Fruit fly (Drosophila melanogaster): ENCODE results near the gene CG12795.
A peak's percentile ranks its signal among the peaks of the same experiment; 100 is the strongest.

The CG12795 gene

dm6 chr2L:3478034-3478880, 26.0 kb downstream of the CG12795 start, which contains the start of gene Thor (continued):
- TF ChIP-seq CG17186 (GFP tag; optimal IDR thresholded peaks at IDR 0.05) (no peak), CG3847 (GFP tag; IDR thresholded peaks at IDR 0.05) (peak; percentile 46; the same call in 1 of the 2 replicates), NC2β (GFP tag; optimal IDR thresholded peaks at IDR 0.05) (peak; percentile 72), sug (tag; optimal IDR thresholded peaks at IDR 0.05) (peak; percentile 77), lbe (GFP tag; optimal IDR thresholded peaks at IDR 0.05) (peak; percentile 75), CG13123 (GFP tag; optimal IDR thresholded peaks at IDR 0.05) (peak; percentile 31), HmgZ (tag; optimal IDR thresholded peaks at IDR 0.05) (peak; percentile 80), Ssrp (tag; optimal IDR thresholded peaks at IDR 0.05) (no peak), cwo (GFP tag; optimal IDR thresholded peaks at IDR 0.05) (peak; percentile 85), Fer2 (tag; optimal IDR thresholded peaks at IDR 0.05) (no peak), CG9215 (GFP tag; IDR thresholded peaks at IDR 0.05) (no peak), Doc2 (GFP tag; IDR thresholded peaks at IDR 0.05) (no peak), CG7928 (GFP tag; optimal IDR thresholded peaks at IDR 0.05) (no peak), CG5245 (GFP tag; optimal IDR thresholded peaks at IDR 0.05) (peak; percentile 39), NK7.1 (GFP tag; optimal IDR thresholded peaks at IDR 0.05) (peak; percentile 6), ab (GFP tag; optimal IDR thresholded peaks at IDR 0.05) (peak; percentile 58), Side (GFP tag; optimal IDR thresholded peaks at IDR 0.05) (peak; percentile 87), C15 (GFP tag; IDR thresholded peaks at IDR 0.05) (no peak), Gsc (GFP tag; IDR thresholded peaks at IDR 0.05) (no peak), CG4617 (GFP tag; optimal IDR thresholded peaks at IDR 0.05; ENCODE audit: borderline replicate concordance) (peak; percentile 37), kah (GFP tag; optimal IDR thresholded peaks at IDR 0.05) (peak; percentile 26), CG8388 (GFP tag; optimal IDR thresholded peaks at IDR 0.05) (peak; percentile 24), CG3726 (GFP tag; IDR thresholded peaks at IDR 0.05) (peak; percentile 53; the same call in 1 of the 3 replicates), Hmx (GFP tag; optimal IDR thresholded peaks at IDR 0.05) (no peak), CG17912 (GFP tag; optimal IDR thresholded peaks at IDR 0.05) (no peak), CG14014 (GFP tag; IDR thresholded peaks at IDR 0.05) (peak; percentile 64; the same call in 1 of the 2 replicates), corto (GFP tag; optimal IDR thresholded peaks at IDR 0.05) (no peak), NfI (GFP tag; optimal IDR thresholded peaks at IDR 0.05) (peak; percentile 60), rib (GFP tag; IDR thresholded peaks at IDR 0.05) (peak; percentile 88), crp (GFP tag; optimal IDR thresholded peaks at IDR 0.05) (peak in 1 of 2 experiments; percentile 19), CG11723 (GFP tag; optimal IDR thresholded peaks at IDR 0.05) (peak; percentile 50), CG6175 (GFP tag; IDR thresholded peaks at IDR 0.05) (peak; percentile 75), CG16779 (GFP tag; IDR thresholded peaks at IDR 0.05) (peak; percentile 82), Dp (GFP tag; optimal IDR thresholded peaks at IDR 0.05) (no peak), ara (GFP tag; IDR thresholded peaks at IDR 0.05) (peak; percentile 86), CG12769 (tag; optimal IDR thresholded peaks at IDR 0.05) (peak; percentile 82), crc (GFP tag; optimal IDR thresholded peaks at IDR 0.05) (peak; percentile 58), stc (GFP tag; IDR thresholded peaks at IDR 0.05) (peak; percentile 73), Nf-YC (tag; optimal IDR thresholded peaks at IDR 0.05) (peak; percentile 71), pita (GFP tag; optimal IDR thresholded peaks at IDR 0.05) (no peak), gcm2 (GFP tag; optimal IDR thresholded peaks at IDR 0.05) (peak; percentile 71), gfzf (GFP tag; optimal IDR thresholded peaks at IDR 0.05) (no peak), Chrac-16 (GFP tag; optimal IDR thresholded peaks at IDR 0.05) (peak; percentile 16), CG12155 (GFP tag; optimal IDR thresholded peaks at IDR 0.05) (peak; percentile 24), CG1529 (GFP tag; optimal IDR thresholded peaks at IDR 0.05) (peak; percentile 19), CG5953 (GFP tag; IDR thresholded peaks at IDR 0.05) (peak; percentile 86), NC2α (GFP tag; optimal IDR thresholded peaks at IDR 0.05) (peak; percentile 91), dysf (GFP tag; IDR thresholded peaks at IDR 0.05) (peak; percentile 56; the same call in 2 of the 3 replicates), ewg (GFP tag; optimal IDR thresholded peaks at IDR 0.05) (peak; percentile 42)
